Fruit fly (Drosophila melanogaster): ENCODE data around the gene CG43390.

- TF ChIP-seq psq (GFP tag; optimal IDR thresholded peaks at IDR 0.05) (no peak), Hr78 (GFP tag; optimal IDR thresholded peaks at IDR 0.05) (no peak), h (GFP tag; optimal IDR thresholded peaks at IDR 0.05) (no peak), lola (GFP tag; optimal IDR thresholded peaks at IDR 0.05) (no peak), Sp1 (GFP tag; optimal IDR thresholded peaks at IDR 0.05) (no peak), OdsH (GFP tag; optimal IDR thresholded peaks at IDR 0.05) (no peak), usp (GFP tag; optimal IDR thresholded peaks at IDR 0.05) (no peak)
Measured at dm6 chr3L:11579919-11580318, at the start of gene CG43390.
